Worm (Caenorhabditis elegans) whole organism, young adult: ENCODE data around the gene cyc-2.1.

Source experiments
- F22D6.2 ChIP-seq: sonication (generic microtip); optimal IDR thresholded peaks from 2 replicates; lab custom pipeline; 2016; ENCODE audit warnings: mild to moderate bottlenecking, missing genetic modification characterization, missing compliant biosample characterization
- F55B11.4 ChIP-seq: sonication (generic microtip); optimal IDR thresholded peaks from 2 replicates; lab custom pipeline; 2016; ENCODE audit warnings: missing compliant biosample characterization, missing genetic modification characterization, borderline replicate concordance; ENCODE audit not compliant: insufficient read depth
- K11D2.4 ChIP-seq: fragments of 200-800 bp; sonication (Bioruptor generic); IDR thresholded peaks from 2 replicates; pipeline ENCODE4 v1.3.6; 2022; ENCODE audit warnings: missing genetic modification reagents, missing genetic modification characterization, missing compliant biosample characterization
- Y56A3A.18 ChIP-seq: fragments of 200-800 bp; sonication (Bioruptor generic); IDR thresholded peaks from 2 replicates; pipeline ENCODE4 v1.3.6; 2022; ENCODE audit warnings: missing genetic modification reagents, missing genetic modification characterization, missing compliant biosample characterization
- Y67H2A.10 ChIP-seq: fragments of 200-800 bp; sonication (Bioruptor generic); conservative IDR thresholded peaks from 2 replicates; pipeline ENCODE4 v1.3.6; 2022; ENCODE audit warnings: missing genetic modification reagents, missing genetic modification characterization, missing compliant biosample characterization
- akir-1 ChIP-seq: fragments of 200-800 bp; sonication (Bioruptor generic); optimal IDR thresholded peaks from 2 replicates; lab custom pipeline; 2018; ENCODE audit warnings: mild to moderate bottlenecking, missing genetic modification characterization, moderate library complexity, missing compliant biosample characterization
- aptf-2 ChIP-seq: fragments of 200-800 bp; sonication (Bioruptor generic); conservative IDR thresholded peaks from 2 replicates; pipeline ENCODE4 v1.3.6; 2022; ENCODE audit warnings: missing genetic modification reagents, missing genetic modification characterization, missing compliant biosample characterization
- athp-1 ChIP-seq: sonication (generic microtip); optimal IDR thresholded peaks from 2 replicates; lab custom pipeline; 2017; ENCODE audit warnings: mild to moderate bottlenecking, missing genetic modification characterization, missing compliant biosample characterization
- bed-2 ChIP-seq: fragments of 200-800 bp; sonication (Bioruptor generic); IDR thresholded peaks from 2 replicates; pipeline ENCODE4 v1.3.6; 2022; ENCODE audit warnings: missing genetic modification reagents, missing genetic modification characterization, missing compliant biosample characterization
- ccch-3 ChIP-seq: fragments of 200-800 bp; sonication (Bioruptor generic); optimal IDR thresholded peaks from 2 replicates; lab custom pipeline; 2018; ENCODE audit warnings: mild to moderate bottlenecking, missing genetic modification characterization, missing compliant biosample characterization
- ceh-100 ChIP-seq: fragments of 200-800 bp; sonication (Bioruptor generic); IDR thresholded peaks from 2 replicates; pipeline ENCODE4 v1.3.6; 2022; ENCODE audit warnings: missing genetic modification reagents, missing genetic modification characterization, missing compliant biosample characterization
- ceh-40 ChIP-seq: fragments of 200-800 bp; sonication (Bioruptor generic); IDR thresholded peaks from 2 replicates; pipeline ENCODE4 v1.3.6; 2022; ENCODE audit warnings: missing genetic modification characterization, missing compliant biosample characterization
- chd-7 ChIP-seq: sonication (generic microtip); optimal IDR thresholded peaks from 2 replicates; lab custom pipeline; 2016; ENCODE audit warnings: mild to moderate bottlenecking, missing genetic modification characterization, moderate library complexity, missing compliant biosample characterization
- egl-18 ChIP-seq: fragments of 200-800 bp; sonication (Bioruptor generic); IDR thresholded peaks from 2 replicates; pipeline ENCODE4 v1.3.6; 2022; ENCODE audit warnings: missing genetic modification reagents, missing genetic modification characterization, missing compliant biosample characterization
- egrh-3 ChIP-seq: fragments of 200-800 bp; sonication (Bioruptor generic); IDR thresholded peaks from 2 replicates; pipeline ENCODE4 v1.3.6; 2022; ENCODE audit warnings: missing genetic modification reagents, missing genetic modification characterization, missing compliant biosample characterization
- gei-17 ChIP-seq: fragments of 200-800 bp; sonication (Bioruptor generic); optimal IDR thresholded peaks from 2 replicates; lab custom pipeline; 2018; ENCODE audit warnings: mild to moderate bottlenecking, missing genetic modification characterization, missing compliant biosample characterization
- hlh-26 ChIP-seq: fragments of 200-800 bp; sonication (Bioruptor generic); conservative IDR thresholded peaks from 2 replicates; pipeline ENCODE4 v1.3.6; 2022; ENCODE audit warnings: missing genetic modification reagents, missing genetic modification characterization, missing compliant biosample characterization
- hmg-1.2 ChIP-seq: fragments of 200-800 bp; sonication (Bioruptor generic); IDR thresholded peaks from 2 replicates; pipeline ENCODE4 v1.3.6; 2022; ENCODE audit warnings: missing genetic modification reagents, missing genetic modification characterization, missing compliant biosample characterization
- lin-54 ChIP-seq: fragments of 200-800 bp; sonication (Bioruptor generic); optimal IDR thresholded peaks from 2 replicates; lab custom pipeline; 2018; ENCODE audit warnings: mild to moderate bottlenecking, missing genetic modification characterization, missing compliant biosample characterization
- lsy-27 ChIP-seq: sonication (generic microtip); optimal IDR thresholded peaks from 2 replicates; lab custom pipeline; 2017; ENCODE audit warnings: missing genetic modification characterization, mild to moderate bottlenecking, missing compliant biosample characterization, antibody characterized with exemption, missing genotype, borderline replicate concordance; ENCODE audit not compliant: insufficient read depth
- madf-10 ChIP-seq: sonication (generic microtip); optimal IDR thresholded peaks from 2 replicates; lab custom pipeline; 2016; ENCODE audit warnings: mild to moderate bottlenecking, missing genetic modification characterization, missing compliant biosample characterization
- nfyb-1 ChIP-seq: fragments of 200-800 bp; sonication (Bioruptor generic); IDR thresholded peaks from 2 replicates; pipeline ENCODE4 v1.3.6; 2022; ENCODE audit warnings: missing genetic modification reagents, missing genetic modification characterization, missing compliant biosample characterization
- nhr-179 ChIP-seq: sonication (generic microtip); optimal IDR thresholded peaks from 2 replicates; lab custom pipeline; 2016; ENCODE audit warnings: mild to moderate bottlenecking, missing genetic modification characterization, missing compliant biosample characterization
- pha-4 ChIP-seq: fragments of 150-350 bp; sonication (generic microtip); optimal IDR thresholded peaks from 2 replicates; lab custom pipeline; 2014; ENCODE audit warnings: missing biosample characterization, missing genetic modification reagents, missing genetic modification characterization
- repo-1 ChIP-seq: sonication (generic microtip); optimal IDR thresholded peaks from 2 replicates; lab custom pipeline; 2017; ENCODE audit warnings: mild to moderate bottlenecking, missing genetic modification characterization, missing compliant biosample characterization
- rpc-1 ChIP-seq, 2 experiments: fragments of 150-350 bp in 1 of 2; sonication (generic microtip) in 1 of 2; optimal IDR thresholded peaks; 2 replicates each; lab custom pipeline; 2014 to 2018; ENCODE audit warnings: missing biosample characterization in 1 of 2, missing genetic modification characterization in 1 of 2, missing genetic modification reagents in 1 of 2, missing genotype in 1 of 2
- sdz-38 ChIP-seq: sonication (generic microtip); optimal IDR thresholded peaks from 2 replicates; lab custom pipeline; 2016; ENCODE audit warnings: missing genotype, missing genetic modification characterization, missing compliant biosample characterization
- snpc-1.1 ChIP-seq: sonication (generic microtip); optimal IDR thresholded peaks from 2 replicates; lab custom pipeline; 2017; ENCODE audit warnings: missing genetic modification characterization, mild to moderate bottlenecking, missing compliant biosample characterization, antibody characterized with exemption, moderate library complexity, missing genotype, missing genetic modification reagents; ENCODE audit not compliant: insufficient read depth
- snpc-1.3 ChIP-seq: sonication (generic microtip); optimal IDR thresholded peaks from 2 replicates; lab custom pipeline; 2017; ENCODE audit warnings: missing genetic modification characterization, mild to moderate bottlenecking, missing compliant biosample characterization, antibody characterized with exemption, moderate library complexity, missing genotype, missing genetic modification reagents; ENCODE audit not compliant: insufficient read depth
- snpc-4 ChIP-seq, 5 experiments: fragments of 150-350 bp in 1 of 5; sonication (generic microtip) in 4 of 5; optimal IDR thresholded peaks; 2 replicates each; lab custom pipeline; 2014 to 2018; ENCODE audit warnings: missing genetic modification characterization in 5 of 5, missing biosample characterization in 3 of 5, antibody characterized with exemption in 2 of 5, mild to moderate bottlenecking in 2 of 5, missing compliant biosample characterization in 2 of 5, missing genotype in 2 of 5, moderate library complexity in 2 of 5, missing genetic modification reagents in 1 of 5
- tbp1 ChIP-seq: fragments of 200-800 bp; sonication (Bioruptor generic); optimal IDR thresholded peaks from 2 replicates; lab custom pipeline; 2018; ENCODE audit warnings: mild to moderate bottlenecking, missing genetic modification characterization, missing compliant biosample characterization
- ztf-18 ChIP-seq: sonication (generic microtip); optimal IDR thresholded peaks from 2 replicates; lab custom pipeline; 2016; ENCODE audit warnings: missing genotype, mild to moderate bottlenecking, missing genetic modification characterization, missing compliant biosample characterization
- ztf-25 ChIP-seq: fragments of 200-800 bp; sonication (Bioruptor generic); IDR thresholded peaks from 2 replicates; pipeline ENCODE4 v1.3.6; 2022; ENCODE audit warnings: missing genetic modification reagents, missing genetic modification characterization, missing compliant biosample characterization

cyc-2.1 gene

DNA sequence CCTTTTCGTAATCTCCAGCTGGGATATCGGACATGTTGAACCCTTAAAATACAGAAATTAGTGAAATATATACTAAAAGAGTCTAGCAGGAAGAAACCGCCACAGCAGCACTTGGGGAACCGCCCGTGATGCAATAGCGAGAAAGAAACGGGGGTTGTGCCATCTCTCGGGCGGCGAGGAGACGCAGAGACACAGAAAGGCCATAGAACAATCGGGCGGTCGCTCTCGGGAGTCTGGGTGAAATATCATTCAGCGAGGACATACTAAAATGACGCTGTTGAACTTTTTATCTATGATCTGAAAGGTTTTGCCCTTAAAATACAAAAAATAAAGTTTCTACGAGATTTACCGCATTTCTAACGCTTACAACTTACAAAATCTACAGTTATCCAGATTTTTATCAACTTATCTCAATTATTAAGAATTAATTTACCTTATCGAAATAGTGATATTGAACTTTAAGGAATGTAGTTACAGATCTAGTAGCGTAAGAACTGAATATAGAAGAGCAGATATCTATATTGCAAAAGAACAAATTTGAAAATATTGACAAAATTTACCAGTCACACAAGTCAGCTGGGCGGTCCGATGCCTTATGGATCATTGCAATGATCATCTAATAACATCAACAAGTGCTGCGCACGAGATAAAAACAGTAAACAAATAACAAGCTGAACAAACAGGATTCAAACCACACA, at the start of gene cyc-2.1 (continued):
- peak; percentile 71 for TF ChIP-seq lin-54 (GFP tag; lab: Kevin White, UChicago)
- no peak for TF ChIP-seq chd-7
- TF ChIP-seq gei-17: no peak
- no peak for TF ChIP-seq ccch-3 (GFP tag; lab: Kevin White, UChicago)
- TF ChIP-seq nhr-179 (tag; lab: Kevin White, UChicago): no peak
- peak; percentile 88 for TF ChIP-seq ztf-18 (tag; lab: Kevin White, UChicago)
- 0 out of 2 replicates have a peak, but pooled peaks have one; percentile 4 for TF ChIP-seq egl-18 (GFP tag; lab: Robert Waterston, UW)
- peak; percentile 36 for TF ChIP-seq snpc-1.3 (tag; lab: Kevin White, UChicago)
- peak; percentile 14 for TF ChIP-seq repo-1 (tag; lab: Kevin White, UChicago)
- peak; percentile 38 for TF ChIP-seq ceh-100 (GFP tag; lab: Robert Waterston, UW)
- peak; percentile 70 for TF ChIP-seq athp-1 (tag; lab: Kevin White, UChicago)
- no peak for TF ChIP-seq F22D6.2 (tag; lab: Kevin White, UChicago)
- no peak for TF ChIP-seq madf-10 (tag; lab: Kevin White, UChicago)
- peak; percentile 69 for TF ChIP-seq hmg-1.2 (GFP tag; lab: Robert Waterston, UW)
- TF ChIP-seq snpc-1.1 (tag; lab: Kevin White, UChicago): peak; percentile 62

DNA sequence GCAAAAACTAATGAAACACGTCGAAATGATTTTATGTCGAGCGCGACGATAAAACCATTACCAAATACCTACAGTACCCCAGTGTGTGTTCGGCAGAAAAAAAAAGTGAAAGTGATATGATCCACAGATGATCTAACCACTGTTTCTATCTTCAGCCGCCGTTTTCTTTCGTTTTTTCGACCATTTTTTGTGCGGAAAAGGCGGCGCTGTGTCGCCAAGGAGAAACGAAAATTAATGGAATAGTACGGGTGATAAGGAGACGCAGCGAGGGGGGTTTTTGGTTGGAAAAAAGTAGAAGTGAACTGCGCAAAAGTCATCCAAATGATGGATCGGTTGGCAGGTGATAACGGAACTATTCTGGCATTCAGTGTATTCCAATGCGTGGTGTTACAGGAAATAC, 46.3 kb upstream of the cyc-2.1 start:
- TF ChIP-seq F22D6.2 (tag; lab: Kevin White, UChicago) (no peak), hmg-1.2 (GFP tag; lab: Robert Waterston, UW) (0 out of 2 replicates have a peak, but pooled peaks have one; percentile 9)

DNA sequence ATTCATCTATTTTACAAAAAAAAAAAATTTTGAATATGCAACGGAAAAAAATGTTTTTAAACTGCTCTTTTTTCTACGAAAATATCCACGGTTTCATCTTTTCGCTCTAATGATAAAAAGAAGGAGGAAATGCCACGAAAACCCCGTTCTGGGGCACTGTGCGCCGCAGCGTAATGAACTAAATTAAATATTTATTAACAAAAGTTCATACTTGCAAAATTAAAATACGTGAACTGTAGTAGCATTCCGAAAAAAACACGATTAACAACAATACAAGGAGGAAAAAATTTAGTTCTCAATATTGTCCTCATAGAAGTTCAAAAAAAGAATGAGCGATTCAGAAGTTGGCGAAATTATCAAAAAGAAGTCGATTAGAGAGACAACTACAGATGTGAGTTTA, 40.6 kb upstream of the cyc-2.1 start, which contains the start of gene R11E3.1:
Gene R11E3.1 (plus strand): TSS at position 301 of the 400 bp plus-strand sequence.
- TF ChIP-seq tbp1 (no peak), ceh-40 (no peak), snpc-4 (GFP tag; optimal IDR thresholded peaks at IDR 0.05; lab: Kevin White, UChicago) (no peak), snpc-4 (tag; optimal IDR thresholded peaks at IDR 0.05; lab: Kevin White, UChicago) (no peak), repo-1 (tag; lab: Kevin White, UChicago) (no peak), rpc-1 (optimal IDR thresholded peaks at IDR 0.05; lab: Kevin White, UChicago) (no peak), rpc-1 (tag; optimal IDR thresholded peaks at IDR 0.05; lab: Kevin White, UChicago) (no peak), akir-1 (GFP tag; lab: Kevin White, UChicago) (no peak), snpc-1.1 (tag; lab: Kevin White, UChicago) (no peak), Y67H2A.10 (GFP tag; lab: Robert Waterston, UW) (no peak), K11D2.4 (GFP tag; lab: Robert Waterston, UW) (no peak), lsy-27 (tag; lab: Kevin White, UChicago) (no peak), nfyb-1 (no peak), F55B11.4 (no peak), pha-4 (tag; lab: Kevin White, UChicago) (no peak), aptf-2 (GFP tag; lab: Robert Waterston, UW) (no peak), hlh-26 (GFP tag; lab: Robert Waterston, UW) (no peak), bed-2 (GFP tag; lab: Robert Waterston, UW) (no peak), sdz-38 (tag; lab: Kevin White, UChicago) (no peak), egrh-3 (GFP tag; lab: Robert Waterston, UW) (no peak), Y56A3A.18 (GFP tag; lab: Robert Waterston, UW) (no peak), ztf-25 (GFP tag; lab: Robert Waterston, UW) (no peak)
